Worm (Caenorhabditis elegans): ENCODE measurements around the gene F22E12.1.
A peak's percentile ranks its signal among the peaks of the same experiment; 100 is the strongest.

F22E12.1 gene

ce11 chrV:10472901-10473774, 16.0 kb upstream of the F22E12.1 start:
- TF ChIP-seq hlh-1 (tag; optimal IDR thresholded peaks at IDR 0.05) (peak; percentile 55), nhr-237 (tag; optimal IDR thresholded peaks at IDR 0.05) (no peak)

- TF ChIP-seq lin-32 (GFP tag; optimal IDR thresholded peaks at IDR 0.05), result no peak
- TF ChIP-seq unc-120 (tag; optimal IDR thresholded peaks at IDR 0.05; ENCODE audit: poor library complexity, severe bottlenecking), result no peak
- TF ChIP-seq tbx-8 (GFP tag; optimal IDR thresholded peaks at IDR 0.05), result no peak
- TF ChIP-seq nhr-2 (tag; optimal IDR thresholded peaks at IDR 0.05), result no peak
- no peak for TF ChIP-seq cnd-1 (tag; optimal IDR thresholded peaks at IDR 0.05)
- no peak for TF ChIP-seq ces-1 (GFP tag; optimal IDR thresholded peaks at IDR 0.05)
Observed at ce11 chrV:10471007-10471406, 13.9 kb upstream of the F22E12.1 start.

- TF ChIP-seq unc-62 (GFP tag; optimal IDR thresholded peaks at IDR 0.05) (no peak), flh-1 (GFP tag; optimal IDR thresholded peaks at IDR 0.05) (no peak), ceh-39 (tag; optimal IDR thresholded peaks at IDR 0.05) (no peak), ham-2 (GFP tag; optimal IDR thresholded peaks at IDR 0.05) (no peak), cnd-1 (tag; optimal IDR thresholded peaks at IDR 0.05) (no peak), nhr-12 (tag; optimal IDR thresholded peaks at IDR 0.05) (no peak)
Observed at ce11 chrV:10469845-10470244, 12.7 kb upstream of the F22E12.1 start.

- TF ChIP-seq lsy-2 (tag; optimal IDR thresholded peaks at IDR 0.05) (no peak), hlh-1 (tag; optimal IDR thresholded peaks at IDR 0.05) (no peak), ces-1 (GFP tag; optimal IDR thresholded peaks at IDR 0.05) (no peak), nhr-76 (tag; optimal IDR thresholded peaks at IDR 0.05) (no peak), snpc-4 (tag; optimal IDR thresholded peaks at IDR 0.05) (no peak), nhr-237 (tag; optimal IDR thresholded peaks at IDR 0.05) (no peak), ham-2 (GFP tag; optimal IDR thresholded peaks at IDR 0.05) (no peak), lin-32 (GFP tag; optimal IDR thresholded peaks at IDR 0.05) (no peak), nhr-2 (tag; optimal IDR thresholded peaks at IDR 0.05) (no peak), unc-120 (tag; optimal IDR thresholded peaks at IDR 0.05; ENCODE audit: poor library complexity, severe bottlenecking) (no peak), elt-1 (tag; optimal IDR thresholded peaks at IDR 0.05; ENCODE audit: borderline replicate concordance, insufficient read depth) (no peak), sptf-1 (tag; optimal IDR thresholded peaks at IDR 0.05) (no peak), elt-3 (tag; optimal IDR thresholded peaks at IDR 0.05) (no peak)
Observed at ce11 chrV:10468709-10469108, 11.6 kb upstream of the F22E12.1 start.

DNA sequence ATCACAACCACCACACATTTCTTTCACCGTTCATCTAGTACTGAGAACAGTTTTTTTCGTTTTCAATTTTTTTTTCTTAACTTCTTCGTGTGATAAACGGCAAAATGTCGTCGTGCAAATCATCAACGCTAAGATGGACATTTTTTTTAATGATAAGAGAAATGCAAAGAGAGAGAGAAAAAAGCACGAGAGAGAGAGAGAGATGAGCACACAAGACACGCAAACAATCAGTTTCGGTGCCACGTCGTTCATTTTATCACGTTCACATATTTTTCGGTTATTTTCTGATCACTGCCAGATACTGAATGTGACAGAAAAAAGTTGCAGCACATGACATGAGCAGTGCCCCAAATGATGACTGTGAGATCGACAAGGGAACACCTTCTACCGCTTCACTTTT, 11.0 kb upstream of the F22E12.1 start, which contains the start of gene egl-9:
egl-9 (plus strand) TSS at position 328 of the 400 bp plus-strand sequence.
- TF ChIP-seq mab-5 (tag; optimal IDR thresholded peaks at IDR 0.05) (no peak), bed-3 (GFP tag; optimal IDR thresholded peaks at IDR 0.05) (no peak), sem-2 (GFP tag; optimal IDR thresholded peaks at IDR 0.05) (no peak), elt-3 (tag; optimal IDR thresholded peaks at IDR 0.05) (no peak), lsy-2 (tag; optimal IDR thresholded peaks at IDR 0.05) (no peak), zip-8 (tag; optimal IDR thresholded peaks at IDR 0.05) (no peak), nhr-76 (tag; optimal IDR thresholded peaks at IDR 0.05) (no peak), ceh-39 (tag; optimal IDR thresholded peaks at IDR 0.05) (no peak), nhr-12 (tag; optimal IDR thresholded peaks at IDR 0.05) (no peak), ztf-11 (tag; optimal IDR thresholded peaks at IDR 0.05) (no peak), tbx-8 (GFP tag; optimal IDR thresholded peaks at IDR 0.05) (no peak), elt-1 (tag; optimal IDR thresholded peaks at IDR 0.05; ENCODE audit: borderline replicate concordance, insufficient read depth) (no peak), mep-1 (tag; optimal IDR thresholded peaks at IDR 0.05) (no peak), snpc-4 (tag; optimal IDR thresholded peaks at IDR 0.05) (no peak), nhr-28 (tag; optimal IDR thresholded peaks at IDR 0.05) (no peak), M03D4.4 (tag; optimal IDR thresholded peaks at IDR 0.05) (no peak), blmp-1 (tag; optimal IDR thresholded peaks at IDR 0.05) (no peak), lin-13 (tag; optimal IDR thresholded peaks at IDR 0.05) (no peak), ces-1 (GFP tag; optimal IDR thresholded peaks at IDR 0.05) (no peak)

DNA sequence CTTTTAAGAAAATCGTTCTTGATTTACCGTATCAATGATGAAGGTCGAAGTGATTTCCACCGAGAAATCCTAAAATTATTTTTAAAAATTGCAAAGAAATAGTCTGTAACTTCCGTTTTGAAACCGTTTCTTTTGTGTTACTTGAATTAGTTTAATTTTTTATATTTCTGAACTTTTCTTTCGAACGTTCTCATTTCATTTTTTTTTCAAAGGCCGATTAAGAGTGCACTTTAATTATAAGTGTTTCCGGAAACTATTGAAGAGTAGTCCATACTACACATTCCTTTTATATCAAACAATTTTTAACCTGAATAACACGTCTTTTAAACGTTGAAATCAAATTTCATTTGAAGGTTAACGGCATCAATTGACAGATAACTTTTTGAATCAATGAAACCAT, 10.5 kb upstream of the F22E12.1 start:
- TF ChIP-seq drap-1 (GFP tag; optimal IDR thresholded peaks at IDR 0.05) (no peak), nhr-28 (tag; optimal IDR thresholded peaks at IDR 0.05) (no peak), lin-13 (tag; optimal IDR thresholded peaks at IDR 0.05) (no peak), pha-4 (tag; optimal IDR thresholded peaks at IDR 0.05) (no peak), nhr-76 (tag; optimal IDR thresholded peaks at IDR 0.05) (no peak), tbx-8 (GFP tag; optimal IDR thresholded peaks at IDR 0.05) (no peak), flh-1 (GFP tag; optimal IDR thresholded peaks at IDR 0.05) (no peak), ces-1 (GFP tag; optimal IDR thresholded peaks at IDR 0.05) (no peak), ceh-39 (tag; optimal IDR thresholded peaks at IDR 0.05) (no peak), cnd-1 (tag; optimal IDR thresholded peaks at IDR 0.05) (no peak), M03D4.4 (tag; optimal IDR thresholded peaks at IDR 0.05) (no peak), mep-1 (tag; optimal IDR thresholded peaks at IDR 0.05) (no peak), mab-5 (tag; optimal IDR thresholded peaks at IDR 0.05) (no peak), nhr-2 (tag; optimal IDR thresholded peaks at IDR 0.05) (no peak), snpc-4 (tag; optimal IDR thresholded peaks at IDR 0.05) (no peak), nhr-12 (tag; optimal IDR thresholded peaks at IDR 0.05) (no peak), unc-62 (GFP tag; optimal IDR thresholded peaks at IDR 0.05) (no peak), ztf-11 (tag; optimal IDR thresholded peaks at IDR 0.05) (no peak), lin-32 (GFP tag; optimal IDR thresholded peaks at IDR 0.05) (no peak)
